Worm (Caenorhabditis elegans) whole organism, midembryonic: ENCODE data around the gene C45G7.13.

ENCODE experiments used
- T22C8.4 ChIP-seq: fragments of 200-800 bp; sonication (Bioruptor generic); IDR thresholded peaks from 2 replicates; pipeline ENCODE4 v1.3.6; 2022; ENCODE audit warnings: missing genetic modification characterization, missing compliant biosample characterization
- flt-1 ChIP-seq: fragments of 200-800 bp; sonication (Bioruptor generic); IDR thresholded peaks from 2 replicates; pipeline ENCODE4 v1.3.6; 2022; ENCODE audit warnings: missing genetic modification characterization, missing compliant biosample characterization
- klf-2 ChIP-seq: fragments of 200-800 bp; sonication (Bioruptor generic); conservative IDR thresholded peaks from 2 replicates; pipeline ENCODE4 v1.3.6; 2022; ENCODE audit warnings: missing genetic modification reagents, missing genetic modification characterization, missing compliant biosample characterization
- med-1 ChIP-seq: sonication (generic microtip); optimal IDR thresholded peaks from 2 replicates; lab custom pipeline; 2017; ENCODE audit warnings: missing genetic modification characterization, mild to moderate bottlenecking, missing compliant biosample characterization, antibody characterized with exemption, missing genetic modification reagents; ENCODE audit not compliant: insufficient read depth
- ref-1 ChIP-seq: fragments of 200-800 bp; sonication (Bioruptor generic); conservative IDR thresholded peaks from 2 replicates; pipeline ENCODE4 v1.3.6; 2022; ENCODE audit warnings: missing genetic modification reagents, missing genetic modification characterization, missing compliant biosample characterization
- ztf-29 ChIP-seq: fragments of 200-800 bp; sonication (Bioruptor generic); IDR thresholded peaks from 2 replicates; pipeline ENCODE4 v1.3.6; 2022; ENCODE audit warnings: missing genetic modification reagents, missing genetic modification characterization, missing compliant biosample characterization

DNA sequence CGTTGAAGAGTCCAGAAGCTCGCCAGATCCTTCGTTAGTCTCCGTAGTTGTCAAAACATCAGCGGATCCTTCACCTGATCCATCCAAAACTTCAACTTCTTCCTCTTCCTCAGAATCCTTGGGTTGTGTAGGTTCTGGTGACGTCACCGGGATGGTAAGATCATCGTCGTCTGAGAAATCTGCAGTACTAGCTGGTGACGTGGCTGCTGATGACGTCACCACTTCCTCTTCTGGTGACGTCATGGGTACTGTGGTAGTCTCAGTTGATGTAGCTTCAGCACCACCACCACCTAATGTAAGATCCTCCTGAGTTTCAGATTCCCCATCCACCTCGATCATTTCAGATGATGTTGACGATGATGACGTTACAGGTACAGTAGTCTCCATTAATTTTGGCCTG is 10.3 kb upstream of the C45G7.13 start:
- TF ChIP-seq klf-2 (no peak), T22C8.4 (GFP tag; lab: Robert Waterston, UW) (no peak), med-1 (GFP tag; lab: Kevin White, UChicago) (no peak), flt-1 (GFP tag; lab: Robert Waterston, UW) (no peak), ref-1 (GFP tag; lab: Robert Waterston, UW) (no peak), ztf-29 (no peak)
